Worm (Caenorhabditis elegans) whole organism, mixed stage, embryonic: ENCODE data around the gene C47E8.9.

Source experiments
- bed-3 ChIP-seq: fragments of 200-800 bp; sonication (Bioruptor generic); optimal IDR thresholded peaks from 3 replicates; lab custom pipeline; 2018; ENCODE audit warnings: mild to moderate bottlenecking, missing genetic modification characterization, moderate library complexity, missing compliant biosample characterization
- blmp-1 ChIP-seq: fragments of 150-350 bp; optimal IDR thresholded peaks from 2 replicates; lab custom pipeline; 2014; ENCODE audit warnings: missing biosample characterization, missing genetic modification characterization
- ceh-39 ChIP-seq: fragments of 150-350 bp; optimal IDR thresholded peaks from 2 replicates; lab custom pipeline; 2014; ENCODE audit warnings: missing biosample characterization, missing genetic modification characterization
- ceh-43 ChIP-seq: fragments of 200-800 bp; sonication (Bioruptor generic); optimal IDR thresholded peaks from 2 replicates; lab custom pipeline; 2018; ENCODE audit warnings: mild to moderate bottlenecking, missing genetic modification characterization, moderate library complexity, missing compliant biosample characterization
- ceh-83 ChIP-seq: fragments of 200-800 bp; sonication (Bioruptor generic); optimal IDR thresholded peaks from 2 replicates; lab custom pipeline; 2018; ENCODE audit warnings: mild to moderate bottlenecking, missing genetic modification characterization, missing compliant biosample characterization
- ces-1 ChIP-seq: fragments of 150-350 bp; optimal IDR thresholded peaks from 2 replicates; lab custom pipeline; 2014; ENCODE audit warnings: missing biosample characterization, missing genetic modification reagents, missing genetic modification characterization
- cnd-1 ChIP-seq: fragments of 200-800 bp; sonication (Bioruptor generic); optimal IDR thresholded peaks from 2 replicates; lab custom pipeline; 2018; ENCODE audit warnings: mild to moderate bottlenecking, missing genetic modification characterization, missing compliant biosample characterization
- drap-1 ChIP-seq: fragments of 200-800 bp; sonication (Bioruptor generic); optimal IDR thresholded peaks from 3 replicates; lab custom pipeline; 2018; ENCODE audit warnings: mild to moderate bottlenecking, missing genetic modification characterization, missing compliant biosample characterization
- elt-1 ChIP-seq: sonication (generic microtip); optimal IDR thresholded peaks from 2 replicates; lab custom pipeline; 2017; ENCODE audit warnings: missing genetic modification characterization, mild to moderate bottlenecking, missing compliant biosample characterization, antibody characterized with exemption, moderate library complexity, borderline replicate concordance; ENCODE audit not compliant: insufficient read depth
- flh-1 ChIP-seq: fragments of 200-800 bp; sonication (Bioruptor generic); optimal IDR thresholded peaks from 2 replicates; lab custom pipeline; 2018; ENCODE audit warnings: mild to moderate bottlenecking, missing genetic modification characterization, moderate library complexity, missing compliant biosample characterization
- ham-2 ChIP-seq: fragments of 200-800 bp; sonication (Bioruptor generic); optimal IDR thresholded peaks from 2 replicates; lab custom pipeline; 2018; ENCODE audit warnings: mild to moderate bottlenecking, missing genetic modification characterization, missing compliant biosample characterization
- hlh-1 ChIP-seq: fragments of 150-350 bp; optimal IDR thresholded peaks from 2 replicates; lab custom pipeline; 2014; ENCODE audit warnings: missing biosample characterization, missing genetic modification reagents, missing genetic modification characterization
- lin-13 ChIP-seq: fragments of 150-350 bp; optimal IDR thresholded peaks from 2 replicates; lab custom pipeline; 2014; ENCODE audit warnings: missing biosample characterization, missing genetic modification characterization
- lin-32 ChIP-seq: fragments of 200-800 bp; sonication (Bioruptor generic); optimal IDR thresholded peaks from 2 replicates; lab custom pipeline; 2018; ENCODE audit warnings: mild to moderate bottlenecking, missing genetic modification characterization, missing compliant biosample characterization
- lsy-2 ChIP-seq: fragments of 150-350 bp; optimal IDR thresholded peaks from 2 replicates; lab custom pipeline; 2014; ENCODE audit warnings: missing biosample characterization, missing genetic modification characterization
- mab-5 ChIP-seq: fragments of 150-350 bp; optimal IDR thresholded peaks from 2 replicates; lab custom pipeline; 2014; ENCODE audit warnings: missing biosample characterization, missing genetic modification characterization
- mep-1 ChIP-seq: fragments of 150-350 bp; optimal IDR thresholded peaks from 2 replicates; lab custom pipeline; 2017; ENCODE audit warnings: missing biosample characterization, missing genetic modification reagents, missing genetic modification characterization, inconsistent platforms
- mls-2 ChIP-seq: sonication (generic microtip); optimal IDR thresholded peaks from 2 replicates; lab custom pipeline; 2016; ENCODE audit warnings: mild to moderate bottlenecking, missing genetic modification characterization, moderate library complexity, missing compliant biosample characterization
- nhr-12 ChIP-seq: fragments of 150-350 bp; optimal IDR thresholded peaks from 2 replicates; lab custom pipeline; 2014; ENCODE audit warnings: missing biosample characterization, missing genetic modification characterization
- nhr-2 ChIP-seq: fragments of 150-350 bp; optimal IDR thresholded peaks from 2 replicates; lab custom pipeline; 2014; ENCODE audit warnings: missing biosample characterization, missing genetic modification characterization
- nhr-237 ChIP-seq: fragments of 150-350 bp; optimal IDR thresholded peaks from 2 replicates; lab custom pipeline; 2014; ENCODE audit warnings: missing biosample characterization, missing genetic modification characterization
- nhr-76 ChIP-seq: sonication (generic microtip); optimal IDR thresholded peaks from 2 replicates; lab custom pipeline; 2017; ENCODE audit warnings: missing biosample characterization, missing genetic modification characterization
- pha-4 ChIP-seq: fragments of 150-350 bp; optimal IDR thresholded peaks from 2 replicates; lab custom pipeline; 2018; ENCODE audit warnings: missing biosample characterization, missing genetic modification reagents, missing genetic modification characterization
- sem-2 ChIP-seq: fragments of 200-800 bp; sonication (Bioruptor generic); optimal IDR thresholded peaks from 2 replicates; lab custom pipeline; 2018; ENCODE audit warnings: mild to moderate bottlenecking, missing genetic modification characterization, missing compliant biosample characterization
- snpc-4 ChIP-seq: fragments of 150-350 bp; optimal IDR thresholded peaks from 2 replicates; lab custom pipeline; 2014; ENCODE audit warnings: missing biosample characterization, missing genetic modification characterization
- sptf-1 ChIP-seq: sonication (generic microtip); optimal IDR thresholded peaks from 2 replicates; lab custom pipeline; 2017; ENCODE audit warnings: mild to moderate bottlenecking, missing genetic modification characterization, moderate library complexity, missing compliant biosample characterization
- tbx-8 ChIP-seq: fragments of 200-800 bp; sonication (Bioruptor generic); optimal IDR thresholded peaks from 2 replicates; lab custom pipeline; 2018; ENCODE audit warnings: mild to moderate bottlenecking, missing genetic modification characterization, moderate library complexity, missing compliant biosample characterization
- unc-120 ChIP-seq: sonication (generic microtip); optimal IDR thresholded peaks from 2 replicates; lab custom pipeline; 2017; ENCODE audit warnings: missing genetic modification characterization, missing compliant biosample characterization; ENCODE audit not compliant: poor library complexity, severe bottlenecking
- unc-39 ChIP-seq: fragments of 150-350 bp; optimal IDR thresholded peaks from 2 replicates; lab custom pipeline; 2014; ENCODE audit warnings: missing biosample characterization, missing genetic modification characterization
- unc-62 ChIP-seq: fragments of 150-350 bp; optimal IDR thresholded peaks from 2 replicates; lab custom pipeline; 2014; ENCODE audit warnings: missing biosample characterization, missing genetic modification reagents, missing genetic modification characterization
- zip-8 ChIP-seq: fragments of 150-350 bp; optimal IDR thresholded peaks from 2 replicates; lab custom pipeline; 2014; ENCODE audit warnings: missing biosample characterization, missing genetic modification characterization
- ztf-11 ChIP-seq: fragments of 150-350 bp; optimal IDR thresholded peaks from 2 replicates; lab custom pipeline; 2014; ENCODE audit warnings: missing biosample characterization, missing genetic modification characterization

Gene C47E8.9

ce11 chrV:14656970-14657369, 6.1 kb upstream of the C47E8.9 start:
- no peak for TF ChIP-seq nhr-237 (tag; lab: Kevin White, UChicago)
- TF ChIP-seq ztf-11 (tag; lab: Kevin White, UChicago): no peak
- no peak for TF ChIP-seq snpc-4 (tag; lab: Kevin White, UChicago)
- no peak for TF ChIP-seq lsy-2 (tag; lab: Kevin White, UChicago)
- TF ChIP-seq cnd-1 (tag; lab: Kevin White, UChicago): no peak
- no peak for TF ChIP-seq elt-1 (tag; lab: Kevin White, UChicago)
- TF ChIP-seq drap-1 (GFP tag; lab: Kevin White, UChicago): no peak
- no peak for TF ChIP-seq blmp-1 (tag; lab: Kevin White, UChicago)
- TF ChIP-seq zip-8 (tag; lab: Kevin White, UChicago): no peak
- TF ChIP-seq ceh-43 (GFP tag; lab: Kevin White, UChicago): no peak
- no peak for TF ChIP-seq tbx-8 (GFP tag; lab: Kevin White, UChicago)
- no peak for TF ChIP-seq nhr-12 (tag; lab: Kevin White, UChicago)
- no peak for TF ChIP-seq sptf-1
- TF ChIP-seq mls-2 (tag; lab: Kevin White, UChicago): no peak
- no peak for TF ChIP-seq mab-5
- TF ChIP-seq mep-1 (tag; lab: Kevin White, UChicago): no peak
- no peak for TF ChIP-seq sem-2 (GFP tag; lab: Kevin White, UChicago)
- no peak for TF ChIP-seq unc-39 (tag; lab: Kevin White, UChicago)
- TF ChIP-seq bed-3: no peak

DNA sequence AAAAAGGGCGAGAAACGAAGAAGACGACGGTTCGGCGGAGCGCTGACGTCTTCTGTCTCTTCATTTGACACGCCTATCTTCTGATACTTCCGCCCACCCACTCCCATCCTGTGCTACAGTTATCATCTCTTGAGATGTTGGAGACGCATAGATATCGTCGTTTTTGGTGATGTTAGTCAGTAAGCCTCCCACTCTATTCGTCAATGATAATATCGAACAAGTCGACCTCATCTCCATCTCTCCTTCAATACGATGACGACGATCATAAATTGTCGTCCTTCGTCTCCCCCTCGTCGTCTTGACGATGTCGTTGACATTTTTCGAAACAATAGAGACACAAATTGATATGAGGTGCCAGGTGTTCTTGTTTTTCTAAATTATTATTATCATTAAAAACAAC, 5.0 kb upstream of the C47E8.9 start, which contains the start of gene slc-25A29:
slc-25A29 (minus strand) TSS at position 45 of the 400 bp plus-strand sequence.
- TF ChIP-seq snpc-4 (tag; lab: Kevin White, UChicago): no peak
- TF ChIP-seq ces-1 (GFP tag; lab: Kevin White, UChicago): no peak
- no peak for TF ChIP-seq zip-8 (tag; lab: Kevin White, UChicago)
- TF ChIP-seq lin-13: no peak
- TF ChIP-seq mls-2 (tag; lab: Kevin White, UChicago): no peak
- no peak for TF ChIP-seq mab-5
- no peak for TF ChIP-seq nhr-76 (tag; lab: Kevin White, UChicago)
- TF ChIP-seq drap-1 (GFP tag; lab: Kevin White, UChicago): no peak
- no peak for TF ChIP-seq ceh-83
- TF ChIP-seq sptf-1: no peak
- TF ChIP-seq pha-4: no peak
- no peak for TF ChIP-seq cnd-1 (tag; lab: Kevin White, UChicago)
- TF ChIP-seq tbx-8 (GFP tag; lab: Kevin White, UChicago): no peak
- TF ChIP-seq ham-2 (GFP tag; lab: Kevin White, UChicago): no peak
- no peak for TF ChIP-seq mep-1 (tag; lab: Kevin White, UChicago)
- no peak for TF ChIP-seq unc-120
- no peak for TF ChIP-seq nhr-237 (tag; lab: Kevin White, UChicago)
- no peak for TF ChIP-seq ceh-43 (GFP tag; lab: Kevin White, UChicago)

- TF ChIP-seq lin-13 (no peak), drap-1 (GFP tag; lab: Kevin White, UChicago) (no peak), cnd-1 (tag; lab: Kevin White, UChicago) (no peak), tbx-8 (GFP tag; lab: Kevin White, UChicago) (no peak)
These were observed 3.5 kb upstream of the C47E8.9 start for ce11 chrV:14659595-14659994.

DNA sequence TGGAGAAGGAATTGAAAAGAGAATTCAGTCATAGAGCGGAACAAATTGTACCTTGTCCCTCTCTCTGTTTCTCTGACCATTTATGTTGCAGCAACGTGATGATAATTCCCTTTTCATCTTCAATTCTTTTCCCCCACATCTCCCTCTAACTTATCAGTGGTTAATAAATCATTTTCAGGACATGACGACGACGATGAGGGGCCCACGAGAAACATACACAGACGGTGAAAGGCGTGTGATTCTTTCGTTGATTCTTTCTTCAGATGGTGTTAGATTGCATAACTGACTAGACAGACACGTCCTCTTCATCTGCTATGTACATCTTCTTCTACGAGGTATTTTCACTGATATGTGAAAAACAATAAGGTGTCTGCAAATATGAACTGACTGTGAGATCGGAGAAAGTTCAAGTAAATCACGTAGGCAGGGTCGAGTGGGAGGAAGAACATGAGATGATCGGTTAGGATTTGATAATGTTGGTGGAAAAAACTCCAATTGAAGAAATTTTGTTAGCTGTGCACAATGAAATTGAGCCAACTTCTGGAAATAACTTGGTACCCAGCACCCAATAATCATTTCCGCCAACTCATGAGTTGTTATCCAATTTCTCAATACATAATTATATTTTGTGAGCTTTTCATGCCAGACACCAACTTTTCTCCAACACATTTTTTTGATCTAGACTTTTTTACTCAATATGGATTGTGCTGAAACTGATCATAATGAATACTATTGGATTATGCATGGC, 2.3 kb upstream of the C47E8.9 start, which contains the start of gene srh-17:
srh-17 (plus strand) TSS at position 698 of the 748 bp plus-strand sequence.
- TF ChIP-seq unc-62 (peak; percentile 59), flh-1 (GFP tag; lab: Kevin White, UChicago) (no peak)

DNA sequence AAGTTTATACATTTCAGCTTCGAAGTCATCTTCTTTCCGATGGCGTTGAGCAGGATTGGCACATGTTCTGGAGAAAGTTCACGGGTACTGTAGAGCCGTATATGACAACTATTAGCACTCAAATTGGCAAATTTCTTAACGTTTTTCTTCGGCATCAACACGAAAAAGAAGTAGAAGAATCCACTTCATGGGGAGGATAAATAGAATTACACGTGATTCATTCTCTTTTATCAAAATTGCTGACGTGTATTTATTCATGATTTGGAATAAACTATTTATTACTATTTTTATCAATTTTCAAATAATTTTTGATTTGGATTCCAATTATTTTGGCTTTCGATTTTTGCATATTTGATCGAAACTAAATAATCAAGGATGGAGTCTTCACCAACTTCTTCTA, 2.6 kb downstream of the C47E8.9 start, which contains the start of gene C47E8.1:
C47E8.1 (plus strand) TSS at position 301 of the 400 bp plus-strand sequence.
- TF ChIP-seq nhr-2 (tag; lab: Kevin White, UChicago): no peak
- no peak for TF ChIP-seq ztf-11 (tag; lab: Kevin White, UChicago)
- no peak for TF ChIP-seq unc-62
- no peak for TF ChIP-seq lin-32
- TF ChIP-seq snpc-4 (tag; lab: Kevin White, UChicago): no peak
- no peak for TF ChIP-seq nhr-76 (tag; lab: Kevin White, UChicago)
- TF ChIP-seq ham-2 (GFP tag; lab: Kevin White, UChicago): no peak
- no peak for TF ChIP-seq bed-3
- TF ChIP-seq blmp-1 (tag; lab: Kevin White, UChicago): no peak
- TF ChIP-seq hlh-1 (tag; lab: Kevin White, UChicago): no peak
- no peak for TF ChIP-seq nhr-12 (tag; lab: Kevin White, UChicago)
- no peak for TF ChIP-seq drap-1 (GFP tag; lab: Kevin White, UChicago)
- TF ChIP-seq sptf-1: no peak
- no peak for TF ChIP-seq ceh-39
- TF ChIP-seq mab-5: no peak
- no peak for TF ChIP-seq mls-2 (tag; lab: Kevin White, UChicago)
- TF ChIP-seq ceh-43 (GFP tag; lab: Kevin White, UChicago): no peak
